Worm (Caenorhabditis elegans) whole organism, late embryonic: ENCODE data around the gene C02F12.5.

Experiments
- F13H6.1 ChIP-seq: sonication (generic microtip); optimal IDR thresholded peaks from 2 replicates; lab custom pipeline; 2016; ENCODE audit warnings: missing genetic modification characterization, missing compliant biosample characterization
- T23F11.4 ChIP-seq: fragments of 200-800 bp; sonication (Bioruptor generic); optimal IDR thresholded peaks from 2 replicates; lab custom pipeline; 2018; ENCODE audit warnings: mild to moderate bottlenecking, missing genetic modification characterization, missing compliant biosample characterization
- ama-1 ChIP-seq: fragments of 150-350 bp; optimal IDR thresholded peaks from 2 replicates; lab custom pipeline; 2014
- ceh-14 ChIP-seq: sonication (generic microtip); optimal IDR thresholded peaks from 2 replicates; lab custom pipeline; 2016; ENCODE audit warnings: missing genotype, missing genetic modification characterization, missing compliant biosample characterization
- ceh-18 ChIP-seq: sonication (generic microtip); optimal IDR thresholded peaks from 2 replicates; lab custom pipeline; 2016; ENCODE audit warnings: missing genetic modification characterization, missing compliant biosample characterization
- ceh-2 ChIP-seq: sonication (generic microtip); optimal IDR thresholded peaks from 2 replicates; lab custom pipeline; 2016; ENCODE audit warnings: missing genotype, missing genetic modification characterization, missing compliant biosample characterization
- ceh-31 ChIP-seq: sonication (generic microtip); optimal IDR thresholded peaks from 2 replicates; lab custom pipeline; 2016; ENCODE audit warnings: missing genetic modification characterization, missing compliant biosample characterization
- ceh-34 ChIP-seq: sonication (generic microtip); optimal IDR thresholded peaks from 2 replicates; lab custom pipeline; 2016; ENCODE audit warnings: mild to moderate bottlenecking, missing genetic modification characterization, missing compliant biosample characterization
- ceh-48 ChIP-seq: sonication (generic microtip); optimal IDR thresholded peaks from 2 replicates; lab custom pipeline; 2016; ENCODE audit warnings: missing genetic modification characterization, inconsistent platforms, missing compliant biosample characterization
- ceh-6 ChIP-seq: fragments of 200-800 bp; sonication (Bioruptor generic); optimal IDR thresholded peaks from 2 replicates; lab custom pipeline; 2018; ENCODE audit warnings: mild to moderate bottlenecking, missing genetic modification characterization, missing compliant biosample characterization
- ceh-9 ChIP-seq: sonication (generic microtip); optimal IDR thresholded peaks from 2 replicates; lab custom pipeline; 2016; ENCODE audit warnings: mild to moderate bottlenecking, missing genetic modification characterization, inconsistent platforms, missing compliant biosample characterization
- che-1 ChIP-seq: sonication (generic microtip); optimal IDR thresholded peaks from 2 replicates; lab custom pipeline; 2016; ENCODE audit warnings: mild to moderate bottlenecking, missing genetic modification characterization, missing compliant biosample characterization
- dmd-4 ChIP-seq: sonication (generic microtip); optimal IDR thresholded peaks from 2 replicates; lab custom pipeline; 2016; ENCODE audit warnings: borderline replicate concordance, missing genetic modification characterization, missing compliant biosample characterization
- dve-1 ChIP-seq: sonication (generic microtip); optimal IDR thresholded peaks from 2 replicates; lab custom pipeline; 2017; ENCODE audit warnings: antibody characterized with exemption, mild to moderate bottlenecking, missing genetic modification characterization, missing compliant biosample characterization
- elt-2 ChIP-seq: sonication (generic microtip); optimal IDR thresholded peaks from 2 replicates; lab custom pipeline; 2016; ENCODE audit warnings: missing genetic modification reagents, missing genetic modification characterization, missing compliant biosample characterization
- ets-4 ChIP-seq: sonication (generic microtip); optimal IDR thresholded peaks from 2 replicates; lab custom pipeline; 2016; ENCODE audit warnings: missing genetic modification characterization, missing compliant biosample characterization
- fax-1 ChIP-seq: sonication (generic microtip); optimal IDR thresholded peaks from 2 replicates; lab custom pipeline; 2016; ENCODE audit warnings: missing genotype, missing genetic modification characterization, missing compliant biosample characterization
- fkh-10 ChIP-seq: fragments of 150-350 bp; optimal IDR thresholded peaks from 2 replicates; lab custom pipeline; 2014; ENCODE audit warnings: missing biosample characterization, missing genetic modification reagents, missing genetic modification characterization
- gmeb-2 ChIP-seq: sonication (generic microtip); optimal IDR thresholded peaks from 2 replicates; lab custom pipeline; 2016; ENCODE audit warnings: missing genetic modification characterization, inconsistent platforms, missing compliant biosample characterization
- lin-11 ChIP-seq: fragments of 200-800 bp; sonication (Bioruptor generic); optimal IDR thresholded peaks from 2 replicates; lab custom pipeline; 2018; ENCODE audit warnings: mild to moderate bottlenecking, missing genetic modification characterization, missing compliant biosample characterization
- madf-2 ChIP-seq: sonication (generic microtip); optimal IDR thresholded peaks from 2 replicates; lab custom pipeline; 2017; ENCODE audit warnings: missing genetic modification characterization, missing compliant biosample characterization
- mec-3 ChIP-seq: sonication (generic microtip); optimal IDR thresholded peaks from 2 replicates; lab custom pipeline; 2016; ENCODE audit warnings: borderline replicate concordance, missing genetic modification characterization, missing compliant biosample characterization
- nhr-11 ChIP-seq: fragments of 150-350 bp; optimal IDR thresholded peaks from 2 replicates; lab custom pipeline; 2014; ENCODE audit warnings: missing biosample characterization, missing genetic modification characterization
- nhr-232 ChIP-seq: sonication (generic microtip); optimal IDR thresholded peaks from 2 replicates; lab custom pipeline; 2016; ENCODE audit warnings: missing genetic modification characterization, missing compliant biosample characterization
- npax-4 ChIP-seq: sonication (generic microtip); optimal IDR thresholded peaks from 2 replicates; lab custom pipeline; 2016; ENCODE audit warnings: missing genetic modification characterization, missing compliant biosample characterization
- pag-3 ChIP-seq: sonication (generic microtip); optimal IDR thresholded peaks from 2 replicates; lab custom pipeline; 2016; ENCODE audit warnings: missing compliant biosample characterization, missing genetic modification characterization, borderline replicate concordance
- pat-9 ChIP-seq: fragments of 200-800 bp; sonication (Bioruptor generic); optimal IDR thresholded peaks from 2 replicates; lab custom pipeline; 2018; ENCODE audit warnings: mild to moderate bottlenecking, missing genetic modification characterization, moderate library complexity, missing compliant biosample characterization
- pax-1 ChIP-seq: fragments of 150-350 bp; optimal IDR thresholded peaks from 2 replicates; lab custom pipeline; 2014; ENCODE audit warnings: missing biosample characterization, missing genetic modification characterization
- pha-2 ChIP-seq: sonication (generic microtip); optimal IDR thresholded peaks from 2 replicates; lab custom pipeline; 2017; ENCODE audit warnings: mild to moderate bottlenecking, missing genetic modification characterization, missing compliant biosample characterization
- pha-4 ChIP-seq: fragments of 150-350 bp; optimal IDR thresholded peaks from 2 replicates; lab custom pipeline; 2018; ENCODE audit warnings: missing biosample characterization, missing genetic modification reagents, missing genetic modification characterization
- pros-1 ChIP-seq: fragments of 150-350 bp; optimal IDR thresholded peaks from 2 replicates; lab custom pipeline; 2014; ENCODE audit warnings: missing biosample characterization, missing genetic modification reagents, missing genetic modification characterization
- ref-2 ChIP-seq: sonication (generic microtip); optimal IDR thresholded peaks from 2 replicates; lab custom pipeline; 2016; ENCODE audit warnings: missing genetic modification characterization, missing compliant biosample characterization
- sdc-2 ChIP-seq: sonication (generic microtip); optimal IDR thresholded peaks from 2 replicates; lab custom pipeline; 2016; ENCODE audit warnings: missing genotype, missing genetic modification characterization, missing compliant biosample characterization
- sox-4 ChIP-seq: sonication (generic microtip); optimal IDR thresholded peaks from 2 replicates; lab custom pipeline; 2017; ENCODE audit warnings: mild to moderate bottlenecking, missing genetic modification characterization, inconsistent platforms, missing compliant biosample characterization
- syd-9 ChIP-seq: sonication (generic microtip); optimal IDR thresholded peaks from 2 replicates; lab custom pipeline; 2016; ENCODE audit warnings: mild to moderate bottlenecking, missing genetic modification characterization, moderate library complexity, missing compliant biosample characterization
- tbx-2 ChIP-seq: sonication (generic microtip); optimal IDR thresholded peaks from 2 replicates; lab custom pipeline; 2016; ENCODE audit warnings: missing genetic modification characterization, missing compliant biosample characterization
- unc-42 ChIP-seq: sonication (generic microtip); optimal IDR thresholded peaks from 2 replicates; lab custom pipeline; 2016; ENCODE audit warnings: missing genotype, missing genetic modification characterization, missing compliant biosample characterization
- unc-55 ChIP-seq: sonication (generic microtip); optimal IDR thresholded peaks from 2 replicates; lab custom pipeline; 2017; ENCODE audit warnings: missing biosample characterization, missing genetic modification reagents, missing genetic modification characterization
- zip-5 ChIP-seq: sonication (generic microtip); optimal IDR thresholded peaks from 2 replicates; lab custom pipeline; 2016; ENCODE audit warnings: missing genetic modification characterization, missing compliant biosample characterization

Gene C02F12.5

DNA sequence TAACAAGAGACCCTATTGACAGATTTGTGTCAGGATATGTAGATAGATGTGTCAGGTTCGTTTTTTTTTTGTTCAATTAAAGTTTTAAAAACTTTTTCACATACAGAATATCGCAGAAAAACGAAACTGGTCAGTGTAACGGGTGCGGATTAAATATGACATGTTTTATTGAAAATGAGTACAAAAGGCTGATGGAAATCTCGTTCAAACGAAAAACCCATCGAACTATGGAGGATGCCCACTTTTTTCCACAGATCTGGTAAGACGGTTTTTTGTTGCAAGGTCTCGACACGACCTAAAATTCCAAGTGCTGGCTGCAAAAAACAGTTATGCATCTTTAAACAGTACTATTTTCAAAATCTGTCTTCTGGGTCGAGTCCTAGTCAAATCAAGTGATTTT lies 41.8 kb downstream of the C02F12.5 start:
- no peak for TF ChIP-seq mec-3 (tag; lab: Kevin White, UChicago)
- no peak for TF ChIP-seq zip-5 (tag; lab: Kevin White, UChicago)
- TF ChIP-seq fax-1 (tag; lab: Kevin White, UChicago) = no peak
- TF ChIP-seq syd-9 (tag; lab: Kevin White, UChicago) = no peak
- no peak for TF ChIP-seq ceh-18 (tag; lab: Kevin White, UChicago)
- no peak for TF ChIP-seq ets-4 (tag; lab: Kevin White, UChicago)
- no peak for TF ChIP-seq pha-4
- no peak for TF ChIP-seq npax-4 (tag; lab: Kevin White, UChicago)
- TF ChIP-seq tbx-2 (tag; lab: Kevin White, UChicago) = no peak
- TF ChIP-seq lin-11 (tag; lab: Kevin White, UChicago) = no peak
- TF ChIP-seq nhr-232 (tag; lab: Kevin White, UChicago) = no peak
- TF ChIP-seq fkh-10 (GFP tag; lab: Kevin White, UChicago) = no peak
- no peak for TF ChIP-seq ceh-9 (tag; lab: Kevin White, UChicago)
- no peak for TF ChIP-seq pros-1

DNA sequence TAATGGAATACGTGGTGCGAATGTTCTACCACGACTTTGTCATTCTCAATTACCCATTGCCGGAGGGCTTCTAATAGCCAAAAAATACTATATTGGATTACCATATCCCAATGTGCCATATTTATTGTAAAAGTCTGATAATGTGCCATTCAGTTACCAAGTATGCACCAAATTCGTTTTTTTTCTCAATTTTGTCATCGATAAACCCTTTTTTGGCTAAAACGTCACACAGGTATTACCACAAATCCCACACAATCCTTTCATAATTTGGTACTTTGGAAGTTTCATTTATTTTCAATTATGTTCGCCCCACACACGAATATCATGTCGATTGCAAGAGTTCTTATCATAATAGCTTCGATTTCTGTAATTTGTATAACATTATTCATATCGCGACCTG lies 43.9 kb downstream of the C02F12.5 start, which contains the start of gene vep-2:
Gene vep-2 (plus strand): TSS at position 301 of the 400 bp plus-strand sequence.
- TF ChIP-seq unc-55 = no peak
- TF ChIP-seq ets-4 (tag; lab: Kevin White, UChicago) = no peak
- TF ChIP-seq ceh-18 (tag; lab: Kevin White, UChicago) = no peak
- TF ChIP-seq ceh-2 (tag; lab: Kevin White, UChicago) = no peak
- TF ChIP-seq ref-2 = no peak
- TF ChIP-seq unc-42 (tag; lab: Kevin White, UChicago) = no peak
- no peak for TF ChIP-seq ceh-6 (GFP tag; lab: Kevin White, UChicago)
- no peak for TF ChIP-seq che-1 (tag; lab: Kevin White, UChicago)
- TF ChIP-seq pat-9 = no peak
- no peak for TF ChIP-seq elt-2 (tag; lab: Kevin White, UChicago)
- no peak for TF ChIP-seq sox-4 (tag; lab: Kevin White, UChicago)
- TF ChIP-seq tbx-2 (tag; lab: Kevin White, UChicago) = no peak
- no peak for TF ChIP-seq gmeb-2 (tag; lab: Kevin White, UChicago)
- TF ChIP-seq dmd-4 = no peak

DNA sequence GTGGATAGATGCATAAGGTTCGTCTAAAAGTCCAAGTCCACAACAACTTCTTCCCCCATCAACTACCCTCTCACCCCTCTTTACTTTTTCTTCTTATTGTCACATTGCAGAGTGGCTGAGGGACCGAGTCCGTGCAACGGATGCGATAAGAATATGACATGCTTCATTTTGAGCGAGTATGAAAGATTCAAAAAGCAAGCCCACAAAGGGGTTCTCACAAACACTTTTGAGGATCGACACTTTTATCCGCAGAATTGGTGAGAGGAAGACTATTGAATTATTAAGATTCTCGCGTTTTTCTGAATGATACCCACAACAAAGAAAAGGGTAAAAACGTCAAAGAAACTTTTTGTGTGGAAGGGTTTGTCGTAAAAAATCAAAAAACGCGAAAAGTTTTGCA lies 46.3 kb downstream of the C02F12.5 start:
- no peak for TF ChIP-seq pax-1 (tag; lab: Kevin White, UChicago)
- TF ChIP-seq syd-9 (tag; lab: Kevin White, UChicago) = no peak
- TF ChIP-seq sdc-2 = no peak
- TF ChIP-seq fax-1 (tag; lab: Kevin White, UChicago) = no peak
- no peak for TF ChIP-seq pha-2 (tag; lab: Kevin White, UChicago)
- no peak for TF ChIP-seq ceh-6 (GFP tag; lab: Kevin White, UChicago)
- no peak for TF ChIP-seq dve-1
- TF ChIP-seq ceh-2 (tag; lab: Kevin White, UChicago) = no peak
- TF ChIP-seq ceh-31 (tag; lab: Kevin White, UChicago) = no peak
- no peak for TF ChIP-seq ama-1 (lab: Kevin White, UChicago)
- TF ChIP-seq ceh-48 (tag; lab: Kevin White, UChicago) = no peak
- no peak for TF ChIP-seq ceh-34 (tag; lab: Kevin White, UChicago)
- no peak for TF ChIP-seq ref-2
- TF ChIP-seq zip-5 (tag; lab: Kevin White, UChicago) = no peak
- TF ChIP-seq ceh-14 (tag; lab: Kevin White, UChicago) = no peak
- no peak for TF ChIP-seq pag-3 (tag; lab: Kevin White, UChicago)
- TF ChIP-seq F13H6.1 (tag; lab: Kevin White, UChicago) = no peak

DNA sequence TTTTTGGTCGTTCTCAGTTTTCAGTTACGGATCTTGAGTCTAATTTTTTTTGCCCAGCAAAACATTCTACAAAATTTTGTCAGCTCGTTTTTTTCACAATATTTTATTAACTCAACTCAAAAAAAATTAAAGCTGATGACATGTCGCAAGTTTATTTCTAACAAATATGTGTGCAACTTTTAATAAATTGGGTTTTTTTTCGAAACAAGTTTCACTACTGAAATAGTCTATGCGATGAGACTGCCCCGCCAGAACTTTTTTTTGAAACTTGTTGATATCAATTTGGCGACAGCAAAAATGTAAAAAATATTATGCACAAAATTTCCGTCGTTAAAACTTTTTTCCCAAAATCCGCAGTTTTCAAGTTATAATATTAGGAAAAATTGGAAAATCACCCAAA lies 48.7 kb downstream of the C02F12.5 start, which contains the start of gene C18B2.2:
Gene C18B2.2 (plus strand): TSS at position 301 of the 400 bp plus-strand sequence.
- TF ChIP-seq T23F11.4 (GFP tag; lab: Kevin White, UChicago) (no peak), elt-2 (tag; lab: Kevin White, UChicago) (no peak), madf-2 (no peak), ceh-9 (tag; lab: Kevin White, UChicago) (no peak), ama-1 (lab: Kevin White, UChicago) (no peak), nhr-11 (tag; lab: Kevin White, UChicago) (no peak), pha-2 (tag; lab: Kevin White, UChicago) (no peak)
